Fruit fly (Drosophila melanogaster): ENCODE results near the gene Nak.

DNA sequence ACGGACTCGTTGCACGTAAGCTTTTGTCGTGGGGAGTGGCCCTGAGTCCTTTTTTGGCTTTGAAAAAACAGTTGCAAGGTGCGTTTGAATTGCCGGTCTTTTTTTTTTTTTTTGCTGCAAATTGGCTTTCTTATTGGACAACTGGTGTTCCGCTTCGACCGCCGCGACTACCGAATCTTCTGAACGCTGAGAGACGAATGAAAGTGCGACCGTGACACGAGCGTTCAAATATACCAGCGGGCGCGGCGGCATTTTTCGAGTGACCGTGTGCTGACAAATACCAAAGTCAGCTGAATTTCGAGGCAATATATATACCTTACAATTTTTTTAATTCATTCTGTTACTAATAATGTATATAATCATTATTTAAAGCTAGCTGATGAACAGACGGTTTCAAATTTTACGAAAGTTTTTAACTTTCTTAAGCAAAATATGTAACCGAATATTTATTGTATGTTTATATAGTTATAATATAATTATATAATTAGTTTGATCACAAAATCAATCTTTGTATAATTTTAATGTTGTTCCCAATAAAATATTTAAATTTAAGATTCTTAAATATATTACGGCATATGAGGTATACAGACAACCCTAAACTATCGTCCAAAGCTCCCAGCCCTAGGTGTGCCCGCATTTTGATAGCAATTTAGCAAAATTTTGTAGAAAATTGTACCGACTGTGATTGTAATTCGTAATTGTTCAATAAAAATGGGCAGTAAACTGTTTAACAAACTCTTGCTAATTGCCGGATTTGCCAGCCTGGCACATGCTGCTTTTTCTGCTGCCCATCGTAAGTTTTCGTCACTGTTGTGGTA, 18.7 kb upstream of the Nak start, which contains the start of the genes Swip-1 and EMC5:
- TF ChIP-seq pan (optimal IDR thresholded peaks at IDR 0.05) (no peak), usp (GFP tag; optimal IDR thresholded peaks at IDR 0.05) (no peak), Dll (optimal IDR thresholded peaks at IDR 0.05) (no peak), EcR (GFP tag; optimal IDR thresholded peaks at IDR 0.05) (no peak)

Data from whole organism.